Worm (Caenorhabditis elegans): ENCODE measurements around the gene K02E2.11.
A peak's percentile ranks its signal among the peaks of the same experiment; 100 is the strongest.

The K02E2.11 gene

ce11 chrV:20383065-20383609, at the start of gene K02E2.11:
Gene K02E2.11 (plus strand): TSS chrV:20383315.
- TF ChIP-seq nhr-179 (tag; optimal IDR thresholded peaks at IDR 0.05): no peak
- no peak for TF ChIP-seq F52B5.7 (tag; optimal IDR thresholded peaks at IDR 0.05)
- no peak for TF ChIP-seq madf-10 (tag; optimal IDR thresholded peaks at IDR 0.05)
- TF ChIP-seq ztf-3 (GFP tag; optimal IDR thresholded peaks at IDR 0.05): no peak
- TF ChIP-seq dpl-1 (GFP tag; optimal IDR thresholded peaks at IDR 0.05): no peak
- TF ChIP-seq attf-3 (GFP tag; conservative IDR thresholded peaks at IDR 0.05): no peak
- TF ChIP-seq K12H6.12 (tag; optimal IDR thresholded peaks at IDR 0.05): peak; percentile 40
- no peak for TF ChIP-seq B0336.3 (GFP tag; IDR thresholded peaks at IDR 0.05)
- TF ChIP-seq snpc-1.3 (tag; optimal IDR thresholded peaks at IDR 0.05; ENCODE audit: insufficient read depth): no peak
- peak in 1 of 2 experiments; percentile 63 for TF ChIP-seq let-607 (tag; optimal IDR thresholded peaks at IDR 0.05)
- TF ChIP-seq lin-35 (GFP tag; optimal IDR thresholded peaks at IDR 0.05): no peak
- no peak for TF ChIP-seq ama-1 (optimal IDR thresholded peaks at IDR 0.05)
- no peak for TF ChIP-seq ama-1 (GFP tag; optimal IDR thresholded peaks at IDR 0.05)
- peak; percentile 87; the same call in 1 of the 2 replicates for TF ChIP-seq hmg-1.2 (GFP tag; IDR thresholded peaks at IDR 0.05)
- peak; percentile 19 for TF ChIP-seq lin-40 (tag; optimal IDR thresholded peaks at IDR 0.05)
- no peak for TF ChIP-seq rcor-1 (GFP tag; IDR thresholded peaks at IDR 0.05)
- no peak for TF ChIP-seq ceh-79 (tag; optimal IDR thresholded peaks at IDR 0.05)

ce11 chrV:20335264-20335663, 47.9 kb upstream of the K02E2.11 start, which contains the start of gene Y38H6A.5:
Gene Y38H6A.5 (minus strand): TSS chrV:20335364.
- TF ChIP-seq ztf-25 (GFP tag; IDR thresholded peaks at IDR 0.05) (no peak), F33H1.4 (GFP tag; IDR thresholded peaks at IDR 0.05) (no peak), lir-1 (GFP tag; conservative IDR thresholded peaks at IDR 0.05) (no peak), C06A6.2 (GFP tag; conservative IDR thresholded peaks at IDR 0.05) (no peak), ekl-4 (GFP tag; IDR thresholded peaks at IDR 0.05) (no peak), F23B12.7 (tag; optimal IDR thresholded peaks at IDR 0.05; ENCODE audit: insufficient read depth) (no peak), somi-1 (GFP tag; optimal IDR thresholded peaks at IDR 0.05) (no peak), unc-130 (GFP tag; optimal IDR thresholded peaks at IDR 0.05) (no peak), F39B2.1 (GFP tag; IDR thresholded peaks at IDR 0.05) (no peak), F10E7.11 (tag; optimal IDR thresholded peaks at IDR 0.05) (no peak), hlh-12 (tag; optimal IDR thresholded peaks at IDR 0.05) (no peak), nfya-2 (GFP tag; IDR thresholded peaks at IDR 0.05) (no peak), nhr-27 (tag; optimal IDR thresholded peaks at IDR 0.05) (no peak), egrh-3 (GFP tag; IDR thresholded peaks at IDR 0.05) (no peak), tlf-1 (GFP tag; optimal IDR thresholded peaks at IDR 0.05) (no peak), lin-54 (GFP tag; optimal IDR thresholded peaks at IDR 0.05) (no peak), Y53F4B.3 (GFP tag; IDR thresholded peaks at IDR 0.05) (no peak), lsl-1 (GFP tag; optimal IDR thresholded peaks at IDR 0.05) (no peak), F22D6.2 (tag; optimal IDR thresholded peaks at IDR 0.05) (no peak), attf-5 (GFP tag; optimal IDR thresholded peaks at IDR 0.05) (no peak)

- no peak for TF ChIP-seq B0336.3 (GFP tag; IDR thresholded peaks at IDR 0.05)
- no peak for TF ChIP-seq nhr-90 (tag; optimal IDR thresholded peaks at IDR 0.05)
- no peak for TF ChIP-seq cebp-2 (GFP tag; IDR thresholded peaks at IDR 0.05)
- TF ChIP-seq mcd-1 (GFP tag; IDR thresholded peaks at IDR 0.05): no peak
- TF ChIP-seq chd-7 (tag; optimal IDR thresholded peaks at IDR 0.05): no peak
- no peak for TF ChIP-seq ets-4 (GFP tag; optimal IDR thresholded peaks at IDR 0.05)
Observed at ce11 chrV:20338020-20338419, 45.1 kb upstream of the K02E2.11 start.
